Worm (Caenorhabditis elegans) whole organism, dauer: ENCODE data around the gene C07E3.8.

Experiments used
- unc-62 ChIP-seq: sonication (generic microtip); optimal IDR thresholded peaks from 2 replicates; lab custom pipeline; 2017; ENCODE audit warnings: missing biosample characterization, missing genetic modification reagents, missing genetic modification characterization

The C07E3.8 gene

ce11 chrII:10393282-10394179 lies 41.5 kb downstream of the C07E3.8 start, which contains the start of gene gpd-1:
TSS of gene gpd-1 (plus strand) at chrII:10394129.
- TF ChIP-seq unc-62, result no peak

- TF ChIP-seq unc-62, result no peak
Observed at ce11 chrII:10395303-10395757, 43.3 kb downstream of the C07E3.8 start, which contains the start of gene T09F3.4. TSS of gene T09F3.4 (plus strand) at chrII:10395707.

ce11 chrII:10396578-10396977 lies 44.5 kb downstream of the C07E3.8 start, which contains the start of gene T09F3.5:
TSS of gene T09F3.5 (plus strand) at chrII:10396878.
- TF ChIP-seq unc-62, result no peak
